Worm (Caenorhabditis elegans) whole organism, midembryonic: ENCODE measurements around the gene rpb-11.

Source experiments
- T22C8.4 ChIP-seq: fragments of 200-800 bp; sonication (Bioruptor generic); IDR thresholded peaks from 2 replicates; pipeline ENCODE4 v1.3.6; 2022; ENCODE audit warnings: missing genetic modification characterization, missing compliant biosample characterization
- cog-1 ChIP-seq: sonication (generic microtip); optimal IDR thresholded peaks from 2 replicates; lab custom pipeline; 2016; ENCODE audit warnings: missing genetic modification characterization, missing compliant biosample characterization
- flt-1 ChIP-seq: fragments of 200-800 bp; sonication (Bioruptor generic); IDR thresholded peaks from 2 replicates; pipeline ENCODE4 v1.3.6; 2022; ENCODE audit warnings: missing genetic modification characterization, missing compliant biosample characterization
- klf-2 ChIP-seq: fragments of 200-800 bp; sonication (Bioruptor generic); conservative IDR thresholded peaks from 2 replicates; pipeline ENCODE4 v1.3.6; 2022; ENCODE audit warnings: missing genetic modification reagents, missing genetic modification characterization, missing compliant biosample characterization
- med-1 ChIP-seq: sonication (generic microtip); optimal IDR thresholded peaks from 2 replicates; lab custom pipeline; 2017; ENCODE audit warnings: missing genetic modification characterization, mild to moderate bottlenecking, missing compliant biosample characterization, antibody characterized with exemption, missing genetic modification reagents; ENCODE audit not compliant: insufficient read depth
- tab-1 ChIP-seq: fragments of 200-800 bp; sonication (Bioruptor generic); IDR thresholded peaks from 2 replicates; pipeline ENCODE4 v1.3.6; 2022; ENCODE audit warnings: missing genetic modification characterization, missing compliant biosample characterization
- ztf-23 ChIP-seq: fragments of 200-800 bp; sonication (Bioruptor generic); IDR thresholded peaks from 2 replicates; pipeline ENCODE4 v1.3.6; 2022; ENCODE audit warnings: missing genetic modification reagents, missing genetic modification characterization, missing compliant biosample characterization
- ztf-29 ChIP-seq: fragments of 200-800 bp; sonication (Bioruptor generic); IDR thresholded peaks from 2 replicates; pipeline ENCODE4 v1.3.6; 2022; ENCODE audit warnings: missing genetic modification reagents, missing genetic modification characterization, missing compliant biosample characterization

- no peak for TF ChIP-seq med-1 (GFP tag; lab: Kevin White, UChicago)
- TF ChIP-seq flt-1 (GFP tag; lab: Robert Waterston, UW): no peak
- TF ChIP-seq klf-2 (GFP tag; lab: Robert Waterston, UW): no peak
- no peak for TF ChIP-seq cog-1 (tag; lab: Kevin White, UChicago)
- no peak for TF ChIP-seq ztf-29 (GFP tag; lab: Robert Waterston, UW)
- TF ChIP-seq ztf-23 (GFP tag; lab: Robert Waterston, UW): no peak
- TF ChIP-seq T22C8.4 (GFP tag; lab: Robert Waterston, UW): no peak
- TF ChIP-seq tab-1 (GFP tag; lab: Robert Waterston, UW): no peak
Measured at ce11 chrII:14109184-14109664, 49.3 kb downstream of the rpb-11 start, which contains the start of gene cpg-7.
